Fruit fly (Drosophila melanogaster) whole organism, embryonic: ENCODE results near the gene IFT52.
A peak's percentile ranks its signal among the peaks of the same experiment; 100 is the strongest.

ENCODE experiments used
- Adf1 ChIP-seq: fragments of 200-800 bp; sonication (Bioruptor generic); IDR thresholded peaks from 2 replicates; pipeline ENCODE4 v1.3.6; 2022; ENCODE audit warnings: missing biosample characterization, missing genetic modification characterization
- Blimp-1 ChIP-seq: fragments of 200-800 bp; sonication (Bioruptor generic); optimal IDR thresholded peaks from 3 replicates; lab custom pipeline; 2018; ENCODE audit warnings: missing biosample characterization, missing genetic modification characterization, mild to moderate bottlenecking, moderate library complexity, missing genetic modification reagents
- CG10209 ChIP-seq: fragments of 200-800 bp; sonication (Bioruptor generic); optimal IDR thresholded peaks from 3 replicates; lab custom pipeline; 2017; ENCODE audit warnings: missing biosample characterization, mild to moderate bottlenecking, missing genetic modification characterization, missing genetic modification reagents
- CG1024 ChIP-seq: fragments of 200-800 bp; sonication (Bioruptor generic); IDR thresholded peaks from 2 replicates; pipeline ENCODE4 v1.3.6; 2022; ENCODE audit warnings: missing biosample characterization, missing genetic modification characterization
- CG10267 ChIP-seq: fragments of 200-800 bp; sonication (Bioruptor generic); optimal IDR thresholded peaks from 2 replicates; lab custom pipeline; 2018; ENCODE audit warnings: missing biosample characterization, mild to moderate bottlenecking, missing genetic modification characterization, moderate library complexity
- CG10565 ChIP-seq: fragments of 200-800 bp; sonication (Bioruptor generic); optimal IDR thresholded peaks from 3 replicates; lab custom pipeline; 2016; ENCODE audit warnings: missing biosample characterization, mild to moderate bottlenecking, missing genetic modification characterization
- CG11398 ChIP-seq: fragments of 200-800 bp; sonication (Bioruptor generic); optimal IDR thresholded peaks from 2 replicates; lab custom pipeline; 2016; ENCODE audit warnings: missing biosample characterization, missing genetic modification characterization
- CG12155 ChIP-seq: fragments of 200-800 bp; sonication (Bioruptor generic); optimal IDR thresholded peaks from 3 replicates; lab custom pipeline; 2016; ENCODE audit warnings: missing biosample characterization, missing genetic modification characterization
- CG12942 ChIP-seq: fragments of 200-800 bp; sonication (Bioruptor generic); optimal IDR thresholded peaks from 3 replicates; lab custom pipeline; 2016; ENCODE audit warnings: missing biosample characterization, missing genetic modification characterization
- CG13287 ChIP-seq: fragments of 200-800 bp; sonication (Bioruptor generic); IDR thresholded peaks from 2 replicates; pipeline ENCODE4 v1.3.6; 2022; ENCODE audit warnings: missing biosample characterization, missing genetic modification characterization; ENCODE audit not compliant: partially characterized antibody
- CG14965 ChIP-seq: fragments of 200-800 bp; sonication (Bioruptor generic); optimal IDR thresholded peaks from 2 replicates; lab custom pipeline; 2016; ENCODE audit warnings: missing biosample characterization, missing genetic modification characterization, borderline replicate concordance
- CG15514 ChIP-seq: fragments of 200-800 bp; sonication (Bioruptor generic); optimal IDR thresholded peaks from 3 replicates; lab custom pipeline; 2017; ENCODE audit warnings: missing biosample characterization, missing genetic modification characterization, mild to moderate bottlenecking, moderate library complexity, missing genetic modification reagents
- CG17361 ChIP-seq: fragments of 200-800 bp; sonication (Bioruptor generic); IDR thresholded peaks from 3 replicates; pipeline ENCODE4 v1.3.6; 2022; ENCODE audit warnings: missing biosample characterization, missing genetic modification characterization
- CG18619 ChIP-seq: fragments of 200-800 bp; sonication (Bioruptor generic); optimal IDR thresholded peaks from 3 replicates; lab custom pipeline; 2017; ENCODE audit warnings: missing biosample characterization, mild to moderate bottlenecking, missing genetic modification characterization
- CG2678 ChIP-seq: fragments of 200-800 bp; sonication (Bioruptor generic); optimal IDR thresholded peaks from 3 replicates; lab custom pipeline; 2019; ENCODE audit warnings: missing biosample characterization, mild to moderate bottlenecking, missing genetic modification characterization, moderate library complexity
- CG32767 ChIP-seq: fragments of 200-800 bp; sonication (Bioruptor generic); IDR thresholded peaks from 2 replicates; pipeline ENCODE4 v1.3.6; 2022; ENCODE audit warnings: missing biosample characterization, missing genetic modification characterization
- CG4820 ChIP-seq: fragments of 200-800 bp; sonication (Bioruptor generic); optimal IDR thresholded peaks from 3 replicates; lab custom pipeline; 2016; ENCODE audit warnings: missing biosample characterization, missing genetic modification characterization
- CG6813 ChIP-seq: fragments of 200-800 bp; sonication (Bioruptor generic); optimal IDR thresholded peaks from 2 replicates; lab custom pipeline; 2017; ENCODE audit warnings: missing biosample characterization, missing genetic modification characterization, mild to moderate bottlenecking, moderate library complexity, missing genetic modification reagents
- CG7786 ChIP-seq: fragments of 200-800 bp; sonication (Bioruptor generic); optimal IDR thresholded peaks from 2 replicates; lab custom pipeline; 2016; ENCODE audit warnings: missing biosample characterization, missing genetic modification characterization
- CG8281 ChIP-seq: fragments of 200-800 bp; sonication (Bioruptor generic); optimal IDR thresholded peaks from 2 replicates; lab custom pipeline; 2018; ENCODE audit warnings: missing biosample characterization, mild to moderate bottlenecking, missing genetic modification characterization, moderate library complexity
- CG9797 ChIP-seq: fragments of 200-800 bp; sonication (Bioruptor generic); optimal IDR thresholded peaks from 3 replicates; lab custom pipeline; 2018; ENCODE audit warnings: missing biosample characterization, mild to moderate bottlenecking, missing genetic modification characterization
- Dref ChIP-seq: fragments of 200-800 bp; sonication (Bioruptor generic); IDR thresholded peaks from 2 replicates; pipeline ENCODE4 v1.3.6; 2022; ENCODE audit warnings: missing biosample characterization, missing genetic modification characterization
- HmgZ ChIP-seq: fragments of 200-800 bp; sonication (Bioruptor generic); optimal IDR thresholded peaks from 2 replicates; lab custom pipeline; 2018; ENCODE audit warnings: missing biosample characterization, mild to moderate bottlenecking, missing genetic modification characterization
- Kr ChIP-seq: fragments of 200-800 bp; sonication (Bioruptor generic); optimal IDR thresholded peaks from 2 replicates; lab custom pipeline; 2017; ENCODE audit warnings: missing biosample characterization, mild to moderate bottlenecking, missing genetic modification characterization
- Lim3 ChIP-seq: fragments of 200-800 bp; sonication (Bioruptor generic); IDR thresholded peaks from 2 replicates; pipeline ENCODE4 v1.3.6; 2022; ENCODE audit warnings: missing biosample characterization, missing genetic modification characterization
- MESR4 ChIP-seq: fragments of 200-800 bp; sonication (Bioruptor generic); optimal IDR thresholded peaks from 2 replicates; lab custom pipeline; 2018; ENCODE audit warnings: missing biosample characterization, mild to moderate bottlenecking, missing genetic modification characterization, moderate library complexity
- MTF-1 ChIP-seq: fragments of 200-800 bp; sonication (Bioruptor generic); optimal IDR thresholded peaks from 2 replicates; lab custom pipeline; 2018; ENCODE audit warnings: missing biosample characterization, mild to moderate bottlenecking, missing genetic modification characterization, borderline replicate concordance
- Max ChIP-seq: fragments of 200-800 bp; sonication (Bioruptor generic); optimal IDR thresholded peaks from 2 replicates; lab custom pipeline; 2016; ENCODE audit warnings: missing biosample characterization, mild to moderate bottlenecking, missing genetic modification characterization
- NC2α ChIP-seq: fragments of 200-800 bp; sonication (Bioruptor generic); optimal IDR thresholded peaks from 2 replicates; lab custom pipeline; 2016; ENCODE audit warnings: missing biosample characterization, missing genetic modification characterization
- Pdp1 ChIP-seq, 2 experiments: fragments of 200-800 bp; sonication (Bioruptor generic); optimal IDR thresholded peaks; 3 replicates each; lab custom pipeline; 2016; ENCODE audit warnings: missing biosample characterization in 2 of 2, missing genetic modification characterization in 2 of 2, mild to moderate bottlenecking in 1 of 2, moderate library complexity in 1 of 2
- Xbp1 ChIP-seq: fragments of 200-800 bp; sonication (Bioruptor generic); optimal IDR thresholded peaks from 3 replicates; lab custom pipeline; 2016; ENCODE audit warnings: missing biosample characterization, mild to moderate bottlenecking, missing genetic modification characterization
- al ChIP-seq: fragments of 200-800 bp; sonication (Bioruptor generic); IDR thresholded peaks from 2 replicates; pipeline ENCODE4 v1.3.6; 2022; ENCODE audit warnings: missing biosample characterization, missing genetic modification characterization
- ase ChIP-seq: fragments of 200-800 bp; sonication (Bioruptor generic); IDR thresholded peaks from 3 replicates; pipeline ENCODE4 v1.3.6; 2022; ENCODE audit warnings: missing biosample characterization, missing genetic modification characterization
- chn ChIP-seq: fragments of 200-800 bp; sonication (Bioruptor generic); optimal IDR thresholded peaks from 2 replicates; lab custom pipeline; 2016; ENCODE audit warnings: missing biosample characterization, missing genetic modification characterization
- croc ChIP-seq: fragments of 200-800 bp; sonication (Bioruptor generic); conservative IDR thresholded peaks from 3 replicates; pipeline ENCODE4 v1.3.6; 2022; ENCODE audit warnings: missing biosample characterization, missing genetic modification characterization
- fu2 ChIP-seq: fragments of 200-800 bp; sonication (Bioruptor generic); optimal IDR thresholded peaks from 2 replicates; lab custom pipeline; 2016; ENCODE audit warnings: missing biosample characterization, missing genetic modification characterization
- hbn ChIP-seq: fragments of 200-800 bp; sonication (Bioruptor generic); IDR thresholded peaks from 2 replicates; pipeline ENCODE4 v1.3.6; 2022; ENCODE audit warnings: missing biosample characterization, missing genetic modification characterization; ENCODE audit not compliant: partially characterized antibody
- lilli ChIP-seq: fragments of 200-800 bp; sonication (Bioruptor generic); optimal IDR thresholded peaks from 3 replicates; lab custom pipeline; 2016; ENCODE audit warnings: missing biosample characterization, missing genetic modification characterization
- lmd ChIP-seq: fragments of 200-800 bp; sonication (Bioruptor generic); IDR thresholded peaks from 2 replicates; pipeline ENCODE4 v1.3.6; 2022; ENCODE audit warnings: missing biosample characterization, missing genetic modification characterization
- pho ChIP-seq: fragments of 200-800 bp; sonication (Bioruptor generic); optimal IDR thresholded peaks from 2 replicates; lab custom pipeline; 2016; ENCODE audit warnings: missing biosample characterization, missing genetic modification characterization
- pzg ChIP-seq: fragments of 200-800 bp; sonication (Bioruptor generic); optimal IDR thresholded peaks from 3 replicates; lab custom pipeline; 2018; ENCODE audit warnings: missing biosample characterization, mild to moderate bottlenecking, missing genetic modification characterization, moderate library complexity
- repo ChIP-seq: fragments of 200-800 bp; sonication (Bioruptor generic); optimal IDR thresholded peaks from 2 replicates; lab custom pipeline; 2016; ENCODE audit warnings: missing biosample characterization, missing genetic modification characterization
- rib ChIP-seq: fragments of 200-800 bp; sonication (Bioruptor generic); IDR thresholded peaks from 2 replicates; pipeline ENCODE4 v1.3.6; 2022; ENCODE audit warnings: missing biosample characterization, missing genetic modification characterization
- salm ChIP-seq: fragments of 200-800 bp; sonication (Bioruptor generic); optimal IDR thresholded peaks from 2 replicates; lab custom pipeline; 2018; ENCODE audit warnings: missing biosample characterization, mild to moderate bottlenecking, missing genetic modification characterization
- tio ChIP-seq: fragments of 200-800 bp; sonication (Bioruptor generic); optimal IDR thresholded peaks from 2 replicates; lab custom pipeline; 2017; ENCODE audit warnings: missing biosample characterization, missing genetic modification characterization, inconsistent platforms
- ttk ChIP-seq: fragments of 200-800 bp; sonication (Bioruptor generic); IDR thresholded peaks from 2 replicates; pipeline ENCODE4 v2.1.2; 2022; ENCODE audit warnings: missing biosample characterization, missing genetic modification characterization
- vfl ChIP-seq: fragments of 200-800 bp; sonication (Bioruptor generic); optimal IDR thresholded peaks from 2 replicates; lab custom pipeline; 2016; ENCODE audit warnings: missing biosample characterization, missing genetic modification characterization
- vvl ChIP-seq: fragments of 200-800 bp; sonication (Bioruptor generic); IDR thresholded peaks from 2 replicates; pipeline ENCODE4 v1.3.6; 2022; ENCODE audit warnings: missing biosample characterization, missing genetic modification characterization

The IFT52 gene

dm6 chr2L:6557429-6558384 lies at the start of gene IFT52, which contains the start of gene COX5B (continued):
- no peak for TF ChIP-seq hbn (GFP tag; lab: Robert Waterston, UW)
- TF ChIP-seq salm (tag; lab: Kevin White, UChicago): no peak
- TF ChIP-seq CG12155: peak; percentile 71
- TF ChIP-seq rib (GFP tag; lab: Robert Waterston, UW): no peak
- peak; percentile 90 for TF ChIP-seq CG9797 (GFP tag; lab: Kevin White, UChicago)
- no peak for TF ChIP-seq CG14965 (GFP tag; lab: Kevin White, UChicago)
- TF ChIP-seq HmgZ (tag; lab: Kevin White, UChicago): peak; percentile 32
- peak; percentile 40 for TF ChIP-seq NC2α (GFP tag; lab: Kevin White, UChicago)
- peak; percentile 69 for TF ChIP-seq CG4820
- peak; percentile 22 for TF ChIP-seq MTF-1 (GFP tag; lab: Kevin White, UChicago)
- TF ChIP-seq Adf1 (GFP tag; lab: Robert Waterston, UW): no peak
- TF ChIP-seq pho (GFP tag; lab: Kevin White, UChicago): peak; percentile 50
- peak; percentile 2 for TF ChIP-seq lilli
- no peak; the same call in 2 of the 3 replicates for TF ChIP-seq ase (GFP tag; lab: Robert Waterston, UW)
- peak; percentile 20 for TF ChIP-seq CG18619 (GFP tag; lab: Kevin White, UChicago)
- peak; percentile 97 for TF ChIP-seq MESR4 (GFP tag; lab: Kevin White, UChicago)
- TF ChIP-seq Xbp1 (GFP tag; lab: Kevin White, UChicago): peak; percentile 87
- TF ChIP-seq CG7786: no peak
- peak; percentile 48; the same call in 1 of the 2 replicates for TF ChIP-seq CG1024 (GFP tag; lab: Robert Waterston, UW)
- peak; percentile 68 for TF ChIP-seq lmd (GFP tag; lab: Robert Waterston, UW)
- no peak for TF ChIP-seq vfl (GFP tag; lab: Kevin White, UChicago)
- no peak for TF ChIP-seq fu2 (GFP tag; lab: Kevin White, UChicago)
- TF ChIP-seq croc (GFP tag; lab: Robert Waterston, UW): peak; percentile 36; the same call in 2 of the 3 replicates
- no peak for TF ChIP-seq CG8281
- TF ChIP-seq Lim3 (GFP tag; lab: Robert Waterston, UW): no peak
- TF ChIP-seq CG17361 (GFP tag; lab: Robert Waterston, UW): peak; percentile 65
- TF ChIP-seq al: no peak
- TF ChIP-seq Blimp-1 (GFP tag; lab: Kevin White, UChicago): peak; percentile 41
- peak; percentile 62 to 98 for TF ChIP-seq Pdp1 (GFP tag; optimal IDR thresholded peaks at IDR 0.05; lab: Kevin White, UChicago)
- peak; percentile 27 for TF ChIP-seq repo (GFP tag; lab: Kevin White, UChicago)
- TF ChIP-seq vvl (GFP tag; lab: Robert Waterston, UW): peak; percentile 81
- TF ChIP-seq CG15514 (GFP tag; lab: Kevin White, UChicago): peak; percentile 69
- no peak for TF ChIP-seq chn (GFP tag; lab: Kevin White, UChicago)
- TF ChIP-seq Dref (GFP tag; lab: Robert Waterston, UW): peak; percentile 63
- TF ChIP-seq Kr: no peak
- TF ChIP-seq CG32767: no peak
- TF ChIP-seq CG13287 (GFP tag; lab: Robert Waterston, UW): peak; percentile 57
- peak; percentile 27 for TF ChIP-seq CG11398 (GFP tag; lab: Kevin White, UChicago)
- peak; percentile 10 for TF ChIP-seq CG10565 (GFP tag; lab: Kevin White, UChicago)
- TF ChIP-seq ttk (GFP tag; lab: Robert Waterston, UW): peak; percentile 61; the same call in 1 of the 2 replicates
- TF ChIP-seq tio (GFP tag; lab: Kevin White, UChicago): no peak
- TF ChIP-seq CG10267 (tag; lab: Kevin White, UChicago): peak; percentile 98
- peak; percentile 46 for TF ChIP-seq CG2678 (tag; lab: Kevin White, UChicago)
- TF ChIP-seq Max (GFP tag; lab: Kevin White, UChicago): peak; percentile 78
- TF ChIP-seq CG10209 (GFP tag; lab: Kevin White, UChicago): peak; percentile 58
- no peak for TF ChIP-seq CG6813
- peak; percentile 46 for TF ChIP-seq CG12942 (GFP tag; lab: Kevin White, UChicago)
- peak; percentile 90 for TF ChIP-seq pzg (GFP tag; lab: Kevin White, UChicago)
